Worm (Caenorhabditis elegans): ENCODE data around the gene R74.8.

Gene R74.8

DNA sequence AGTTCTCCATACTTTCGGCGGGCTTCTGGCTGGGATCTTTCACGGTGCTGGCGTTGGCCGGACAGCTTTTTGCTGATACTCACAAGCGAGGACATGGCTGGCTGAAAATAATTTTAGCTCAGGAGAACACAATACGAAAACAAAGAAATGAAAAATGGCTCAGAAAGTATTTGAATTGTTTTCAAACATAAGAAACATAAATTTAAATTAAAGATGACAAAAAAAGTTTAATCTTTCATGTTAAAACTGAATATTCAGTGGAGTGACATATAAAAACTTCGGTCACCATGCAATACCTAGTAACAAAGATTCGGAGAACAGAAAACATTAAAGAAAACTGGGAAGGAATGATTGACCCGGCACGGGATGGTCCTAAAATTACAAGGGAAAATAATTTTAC is 27.5 kb upstream of the R74.8 start, which contains the start of gene C16C10.2:
Gene C16C10.2, minus strand, starts transcription at position 101 of the 400 bp plus-strand sequence.
- TF ChIP-seq sdc-2 (tag; optimal IDR thresholded peaks at IDR 0.05) (no peak), nfya-1 (tag; optimal IDR thresholded peaks at IDR 0.05) (no peak), ceh-9 (tag; optimal IDR thresholded peaks at IDR 0.05) (no peak), hlh-15 (tag; optimal IDR thresholded peaks at IDR 0.05) (no peak), unc-3 (GFP tag; conservative IDR thresholded peaks at IDR 0.05) (no peak), unc-3 (tag; optimal IDR thresholded peaks at IDR 0.05) (no peak), fax-1 (tag; optimal IDR thresholded peaks at IDR 0.05) (no peak), lin-11 (tag; optimal IDR thresholded peaks at IDR 0.05) (no peak), ceh-19 (GFP tag; optimal IDR thresholded peaks at IDR 0.05) (no peak), hlh-13 (GFP tag; optimal IDR thresholded peaks at IDR 0.05) (no peak), ceh-24 (tag; optimal IDR thresholded peaks at IDR 0.05) (no peak), ceh-2 (tag; optimal IDR thresholded peaks at IDR 0.05) (no peak), pha-4 (tag; optimal IDR thresholded peaks at IDR 0.05) (no peak), nhr-232 (tag; optimal IDR thresholded peaks at IDR 0.05) (no peak), lim-6 (tag; optimal IDR thresholded peaks at IDR 0.05) (no peak), T23F11.4 (GFP tag; optimal IDR thresholded peaks at IDR 0.05) (no peak), ceh-34 (tag; optimal IDR thresholded peaks at IDR 0.05) (no peak), tbx-7 (tag; optimal IDR thresholded peaks at IDR 0.05) (no peak), elt-2 (tag; optimal IDR thresholded peaks at IDR 0.05) (no peak), ceh-6 (GFP tag; optimal IDR thresholded peaks at IDR 0.05) (no peak)

ce11 chrIII:4181338-4181737 is 24.7 kb upstream of the R74.8 start, which contains the start of gene C16C10.1:
C16C10.1 (minus strand) TSS chrIII:4181438.
- TF ChIP-seq che-1 (tag; optimal IDR thresholded peaks at IDR 0.05) (no peak), fax-1 (tag; optimal IDR thresholded peaks at IDR 0.05) (no peak), ahr-1 (tag; optimal IDR thresholded peaks at IDR 0.05) (no peak), elt-4 (tag; optimal IDR thresholded peaks at IDR 0.05) (no peak), dve-1 (tag; optimal IDR thresholded peaks at IDR 0.05) (no peak), ceh-48 (tag; optimal IDR thresholded peaks at IDR 0.05) (no peak)

- TF ChIP-seq sox-4 (tag; optimal IDR thresholded peaks at IDR 0.05), result no peak
- TF ChIP-seq unc-86 (tag; optimal IDR thresholded peaks at IDR 0.05), result no peak
- TF ChIP-seq ztf-16 (tag; optimal IDR thresholded peaks at IDR 0.05), result no peak
- TF ChIP-seq sdc-2 (tag; optimal IDR thresholded peaks at IDR 0.05), result no peak
- TF ChIP-seq che-1 (tag; optimal IDR thresholded peaks at IDR 0.05), result no peak
- no peak for TF ChIP-seq ceh-6 (GFP tag; optimal IDR thresholded peaks at IDR 0.05)
- TF ChIP-seq ceh-48 (tag; optimal IDR thresholded peaks at IDR 0.05), result no peak
- TF ChIP-seq lin-11 (tag; optimal IDR thresholded peaks at IDR 0.05), result no peak
- TF ChIP-seq fkh-6 (tag; optimal IDR thresholded peaks at IDR 0.05), result no peak
- TF ChIP-seq odd-2 (tag; optimal IDR thresholded peaks at IDR 0.05), result no peak
- no peak for TF ChIP-seq K02D7.2 (tag; optimal IDR thresholded peaks at IDR 0.05)
Observed at ce11 chrIII:4186751-4187309, 19.2 kb upstream of the R74.8 start, which contains the start of gene lars-1. lars-1 (minus strand) TSS chrIII:4186801.

ce11 chrIII:4187845-4188244 is 18.2 kb upstream of the R74.8 start, which contains the start of gene R74.2:
R74.2 (plus strand) TSS chrIII:4188160.
- TF ChIP-seq unc-86 (tag; optimal IDR thresholded peaks at IDR 0.05) (no peak), F13H6.1 (tag; optimal IDR thresholded peaks at IDR 0.05) (no peak), hlh-8 (tag; optimal IDR thresholded peaks at IDR 0.05) (no peak), ref-2 (tag; optimal IDR thresholded peaks at IDR 0.05) (no peak), tbx-2 (tag; optimal IDR thresholded peaks at IDR 0.05) (no peak), elt-4 (tag; optimal IDR thresholded peaks at IDR 0.05) (no peak), madf-2 (tag; optimal IDR thresholded peaks at IDR 0.05) (no peak), fkh-10 (GFP tag; optimal IDR thresholded peaks at IDR 0.05) (no peak), C08G9.2 (tag; optimal IDR thresholded peaks at IDR 0.05) (no peak), pros-1 (tag; optimal IDR thresholded peaks at IDR 0.05) (no peak), lin-11 (tag; optimal IDR thresholded peaks at IDR 0.05) (no peak), K02D7.2 (tag; optimal IDR thresholded peaks at IDR 0.05) (no peak), ets-4 (tag; optimal IDR thresholded peaks at IDR 0.05) (no peak), pqm-1 (tag; optimal IDR thresholded peaks at IDR 0.05) (no peak), Y22D7AL.16 (tag; optimal IDR thresholded peaks at IDR 0.05) (no peak)
